Worm (Caenorhabditis elegans) whole organism, mixed stage, embryonic: ENCODE data around the gene C39B10.3.

Experiments
- M03D4.4 ChIP-seq: sonication (generic microtip); optimal IDR thresholded peaks from 2 replicates; lab custom pipeline; 2017; ENCODE audit warnings: mild to moderate bottlenecking, missing genetic modification characterization, missing compliant biosample characterization
- bed-3 ChIP-seq: fragments of 200-800 bp; sonication (Bioruptor generic); optimal IDR thresholded peaks from 3 replicates; lab custom pipeline; 2018; ENCODE audit warnings: mild to moderate bottlenecking, missing genetic modification characterization, moderate library complexity, missing compliant biosample characterization
- blmp-1 ChIP-seq: fragments of 150-350 bp; optimal IDR thresholded peaks from 2 replicates; lab custom pipeline; 2014; ENCODE audit warnings: missing biosample characterization, missing genetic modification characterization
- ceh-83 ChIP-seq: fragments of 200-800 bp; sonication (Bioruptor generic); optimal IDR thresholded peaks from 2 replicates; lab custom pipeline; 2018; ENCODE audit warnings: mild to moderate bottlenecking, missing genetic modification characterization, missing compliant biosample characterization
- ces-1 ChIP-seq: fragments of 150-350 bp; optimal IDR thresholded peaks from 2 replicates; lab custom pipeline; 2014; ENCODE audit warnings: missing biosample characterization, missing genetic modification reagents, missing genetic modification characterization
- drap-1 ChIP-seq: fragments of 200-800 bp; sonication (Bioruptor generic); optimal IDR thresholded peaks from 3 replicates; lab custom pipeline; 2018; ENCODE audit warnings: mild to moderate bottlenecking, missing genetic modification characterization, missing compliant biosample characterization
- elt-1 ChIP-seq: sonication (generic microtip); optimal IDR thresholded peaks from 2 replicates; lab custom pipeline; 2017; ENCODE audit warnings: missing genetic modification characterization, mild to moderate bottlenecking, missing compliant biosample characterization, antibody characterized with exemption, moderate library complexity, borderline replicate concordance; ENCODE audit not compliant: insufficient read depth
- flh-1 ChIP-seq: fragments of 200-800 bp; sonication (Bioruptor generic); optimal IDR thresholded peaks from 2 replicates; lab custom pipeline; 2018; ENCODE audit warnings: mild to moderate bottlenecking, missing genetic modification characterization, moderate library complexity, missing compliant biosample characterization
- hlh-1 ChIP-seq: fragments of 150-350 bp; optimal IDR thresholded peaks from 2 replicates; lab custom pipeline; 2014; ENCODE audit warnings: missing biosample characterization, missing genetic modification reagents, missing genetic modification characterization
- lin-13 ChIP-seq: fragments of 150-350 bp; optimal IDR thresholded peaks from 2 replicates; lab custom pipeline; 2014; ENCODE audit warnings: missing biosample characterization, missing genetic modification characterization
- mab-5 ChIP-seq: fragments of 150-350 bp; optimal IDR thresholded peaks from 2 replicates; lab custom pipeline; 2014; ENCODE audit warnings: missing biosample characterization, missing genetic modification characterization
- mls-2 ChIP-seq: sonication (generic microtip); optimal IDR thresholded peaks from 2 replicates; lab custom pipeline; 2016; ENCODE audit warnings: mild to moderate bottlenecking, missing genetic modification characterization, moderate library complexity, missing compliant biosample characterization
- nhr-12 ChIP-seq: fragments of 150-350 bp; optimal IDR thresholded peaks from 2 replicates; lab custom pipeline; 2014; ENCODE audit warnings: missing biosample characterization, missing genetic modification characterization
- nhr-2 ChIP-seq: fragments of 150-350 bp; optimal IDR thresholded peaks from 2 replicates; lab custom pipeline; 2014; ENCODE audit warnings: missing biosample characterization, missing genetic modification characterization
- nhr-237 ChIP-seq: fragments of 150-350 bp; optimal IDR thresholded peaks from 2 replicates; lab custom pipeline; 2014; ENCODE audit warnings: missing biosample characterization, missing genetic modification characterization
- nhr-28 ChIP-seq: fragments of 150-350 bp; optimal IDR thresholded peaks from 2 replicates; lab custom pipeline; 2014; ENCODE audit warnings: missing biosample characterization, missing genetic modification characterization
- pha-4 ChIP-seq: fragments of 150-350 bp; optimal IDR thresholded peaks from 2 replicates; lab custom pipeline; 2018; ENCODE audit warnings: missing biosample characterization, missing genetic modification reagents, missing genetic modification characterization
- sem-2 ChIP-seq: fragments of 200-800 bp; sonication (Bioruptor generic); optimal IDR thresholded peaks from 2 replicates; lab custom pipeline; 2018; ENCODE audit warnings: mild to moderate bottlenecking, missing genetic modification characterization, missing compliant biosample characterization
- snpc-4 ChIP-seq: fragments of 150-350 bp; optimal IDR thresholded peaks from 2 replicates; lab custom pipeline; 2014; ENCODE audit warnings: missing biosample characterization, missing genetic modification characterization
- sptf-1 ChIP-seq: sonication (generic microtip); optimal IDR thresholded peaks from 2 replicates; lab custom pipeline; 2017; ENCODE audit warnings: mild to moderate bottlenecking, missing genetic modification characterization, moderate library complexity, missing compliant biosample characterization
- tbx-8 ChIP-seq: fragments of 200-800 bp; sonication (Bioruptor generic); optimal IDR thresholded peaks from 2 replicates; lab custom pipeline; 2018; ENCODE audit warnings: mild to moderate bottlenecking, missing genetic modification characterization, moderate library complexity, missing compliant biosample characterization
- unc-120 ChIP-seq: sonication (generic microtip); optimal IDR thresholded peaks from 2 replicates; lab custom pipeline; 2017; ENCODE audit warnings: missing genetic modification characterization, missing compliant biosample characterization; ENCODE audit not compliant: poor library complexity, severe bottlenecking
- unc-62 ChIP-seq: fragments of 150-350 bp; optimal IDR thresholded peaks from 2 replicates; lab custom pipeline; 2014; ENCODE audit warnings: missing biosample characterization, missing genetic modification reagents, missing genetic modification characterization
- zip-8 ChIP-seq: fragments of 150-350 bp; optimal IDR thresholded peaks from 2 replicates; lab custom pipeline; 2014; ENCODE audit warnings: missing biosample characterization, missing genetic modification characterization
- ztf-11 ChIP-seq: fragments of 150-350 bp; optimal IDR thresholded peaks from 2 replicates; lab custom pipeline; 2014; ENCODE audit warnings: missing biosample characterization, missing genetic modification characterization

C39B10.3 gene

DNA sequence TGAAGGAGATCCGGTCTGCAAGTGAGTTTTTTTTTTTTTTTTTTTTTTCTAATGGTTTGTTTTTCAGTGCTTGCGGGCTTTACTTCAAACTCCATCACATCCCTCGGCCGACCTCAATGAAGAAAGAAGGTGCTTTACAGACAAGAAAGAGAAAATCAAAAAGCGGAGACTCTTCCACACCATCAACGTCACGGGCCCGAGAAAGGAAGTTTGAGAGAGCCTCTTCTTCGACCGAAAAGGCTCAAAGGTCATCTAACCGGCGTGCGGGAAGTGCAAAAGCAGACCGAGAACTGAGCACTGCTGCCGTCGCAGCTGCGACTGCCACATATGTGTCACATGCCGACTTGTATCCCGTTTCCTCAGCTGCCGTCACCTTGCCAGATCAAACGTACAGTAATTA lies 38.3 kb downstream of the C39B10.3 start:
- TF ChIP-seq snpc-4 (tag; lab: Kevin White, UChicago) (no peak), blmp-1 (tag; lab: Kevin White, UChicago) (no peak), pha-4 (no peak), nhr-237 (tag; lab: Kevin White, UChicago) (no peak), elt-1 (tag; lab: Kevin White, UChicago) (no peak), unc-62 (no peak), ces-1 (GFP tag; lab: Kevin White, UChicago) (no peak), mab-5 (tag; lab: Kevin White, UChicago) (no peak), tbx-8 (GFP tag; lab: Kevin White, UChicago) (no peak), drap-1 (GFP tag; lab: Kevin White, UChicago) (no peak), nhr-28 (tag; lab: Kevin White, UChicago) (no peak), lin-13 (tag; lab: Kevin White, UChicago) (no peak), unc-120 (tag; lab: Kevin White, UChicago) (no peak), sptf-1 (tag; lab: Kevin White, UChicago) (no peak)

DNA sequence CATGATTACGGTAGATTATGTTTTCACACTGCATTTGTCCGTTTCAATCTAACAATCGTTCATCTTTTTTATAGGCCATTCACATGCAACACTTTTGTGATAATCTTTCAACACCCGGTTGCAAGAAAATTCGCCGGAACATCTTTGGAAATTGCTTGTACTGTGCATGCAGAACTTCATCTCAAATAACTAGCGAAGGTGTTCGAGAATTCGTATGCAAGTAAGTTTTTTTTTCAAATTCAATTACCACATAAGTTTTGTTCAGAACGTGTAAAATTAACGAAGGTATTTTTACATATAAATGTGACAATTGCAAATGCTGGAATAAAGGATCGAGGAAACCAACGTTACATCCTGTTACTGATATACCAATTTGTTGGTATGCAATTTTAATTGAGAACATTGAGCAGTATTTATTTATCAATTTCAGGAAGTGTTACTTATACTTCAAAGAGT lies 41.4 kb downstream of the C39B10.3 start, which contains the start of gene C33D3.3:
C33D3.3 (plus strand) TSS at position 51 of the 456 bp plus-strand sequence.
- no peak for TF ChIP-seq ztf-11
- no peak for TF ChIP-seq mls-2 (tag; lab: Kevin White, UChicago)
- TF ChIP-seq blmp-1 (tag; lab: Kevin White, UChicago): no peak
- TF ChIP-seq flh-1 (GFP tag; lab: Kevin White, UChicago): no peak
- TF ChIP-seq sem-2 (GFP tag; lab: Kevin White, UChicago): no peak
- no peak for TF ChIP-seq nhr-12 (tag; lab: Kevin White, UChicago)
- TF ChIP-seq elt-1 (tag; lab: Kevin White, UChicago): no peak
- no peak for TF ChIP-seq nhr-237 (tag; lab: Kevin White, UChicago)
- TF ChIP-seq sptf-1 (tag; lab: Kevin White, UChicago): no peak
- TF ChIP-seq nhr-2 (tag; lab: Kevin White, UChicago): no peak
- no peak for TF ChIP-seq ceh-83 (GFP tag; lab: Kevin White, UChicago)

DNA sequence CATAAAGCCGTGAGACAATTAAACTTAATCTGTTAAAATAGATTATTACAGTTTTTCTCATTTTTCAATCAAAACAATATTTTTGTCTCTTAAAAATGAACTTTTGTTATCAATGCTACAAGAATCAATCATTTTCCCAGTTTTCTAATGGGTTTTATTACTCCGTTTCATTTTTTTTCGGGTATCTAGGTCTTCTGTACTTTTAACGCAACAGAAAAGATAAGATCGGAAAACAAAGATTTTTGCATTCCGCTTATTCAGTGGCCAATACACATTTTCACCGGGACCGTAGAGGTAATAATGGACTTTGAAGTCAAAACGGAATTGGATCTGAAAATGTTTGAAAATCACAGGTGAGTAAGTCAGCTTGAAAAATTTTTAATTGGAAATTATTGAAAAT lies 44.8 kb downstream of the C39B10.3 start, which contains the start of gene C33D3.4:
C33D3.4 (plus strand) TSS at position 301 of the 400 bp plus-strand sequence.
- no peak for TF ChIP-seq zip-8
- TF ChIP-seq M03D4.4 (tag; lab: Kevin White, UChicago): no peak
- no peak for TF ChIP-seq pha-4
- no peak for TF ChIP-seq elt-1 (tag; lab: Kevin White, UChicago)
- TF ChIP-seq mls-2 (tag; lab: Kevin White, UChicago): no peak
- TF ChIP-seq hlh-1 (tag; lab: Kevin White, UChicago): no peak
- TF ChIP-seq snpc-4 (tag; lab: Kevin White, UChicago): no peak

DNA sequence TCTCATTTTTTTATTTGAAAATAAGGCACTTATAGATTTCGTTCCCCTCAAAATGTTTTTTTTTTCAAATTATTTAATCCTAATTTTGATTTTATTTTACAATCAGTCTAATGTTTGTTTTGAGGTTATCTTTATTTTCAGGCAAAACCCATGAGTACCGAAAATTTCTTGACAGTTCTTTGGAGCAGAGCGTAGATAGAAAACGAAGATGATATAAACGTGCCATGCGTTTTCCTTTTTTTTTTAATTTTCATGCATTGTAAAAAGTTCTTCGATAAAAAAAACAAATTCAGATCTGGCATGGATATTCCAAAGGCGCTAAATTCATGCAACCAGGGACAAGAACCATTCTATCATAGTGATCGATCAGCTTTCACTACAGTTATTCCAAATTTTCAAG lies 47.1 kb downstream of the C39B10.3 start, which contains the start of gene C33D3.5:
C33D3.5 (plus strand) TSS at position 301 of the 400 bp plus-strand sequence.
- TF ChIP-seq lin-13 (tag; lab: Kevin White, UChicago) (no peak), ztf-11 (no peak)

DNA sequence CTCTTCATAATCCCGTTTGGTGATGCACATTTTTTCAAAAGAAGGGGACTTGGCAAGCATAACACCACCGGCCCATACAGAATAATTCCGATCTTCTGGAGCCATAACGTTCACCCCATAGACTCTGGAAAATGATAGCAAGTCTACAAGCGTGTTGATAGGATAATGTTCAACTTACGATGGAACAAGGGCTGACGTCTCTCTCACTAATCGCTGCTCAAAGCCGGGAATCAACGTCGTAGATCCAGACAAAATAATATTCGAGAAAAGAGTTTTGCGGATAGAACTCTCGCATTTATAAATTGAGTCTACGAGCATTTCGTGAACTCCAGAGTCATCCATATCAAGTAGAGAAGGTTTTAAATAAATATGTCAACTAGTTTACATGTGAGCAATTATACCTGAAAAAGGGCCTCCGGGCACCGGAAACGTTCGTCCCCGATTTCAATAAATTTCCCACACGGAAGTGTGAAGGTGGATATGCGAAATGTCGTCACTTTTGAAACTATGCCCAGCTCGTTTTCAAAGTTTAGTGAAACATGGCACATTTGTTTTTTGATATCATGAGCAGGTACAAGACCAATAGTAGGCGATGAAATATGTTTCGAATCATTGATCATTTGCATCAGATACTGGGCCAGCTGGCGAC lies 48.1 kb downstream of the C39B10.3 start:
- TF ChIP-seq mab-5 (tag; lab: Kevin White, UChicago): no peak
- TF ChIP-seq bed-3 (GFP tag; lab: Kevin White, UChicago): no peak
- TF ChIP-seq tbx-8 (GFP tag; lab: Kevin White, UChicago): no peak
- no peak for TF ChIP-seq mls-2 (tag; lab: Kevin White, UChicago)
- TF ChIP-seq, all 35 proteins: peak for 0
